Worm (Caenorhabditis elegans) whole organism, L1 larva: ENCODE measurements around the gene nspe-5.

ENCODE experiments used
- C04F5.9 ChIP-seq: sonication (generic microtip); optimal IDR thresholded peaks from 2 replicates; lab custom pipeline; 2016; ENCODE audit warnings: missing genetic modification characterization, missing compliant biosample characterization
- F16B12.6 ChIP-seq: fragments of 150-350 bp; optimal IDR thresholded peaks from 2 replicates; lab custom pipeline; 2014; ENCODE audit warnings: missing biosample characterization, missing genetic modification characterization
- alr-1 ChIP-seq: fragments of 200-800 bp; sonication (Bioruptor generic); optimal IDR thresholded peaks from 2 replicates; lab custom pipeline; 2018; ENCODE audit warnings: borderline replicate concordance, mild to moderate bottlenecking, missing genetic modification characterization, missing compliant biosample characterization
- aly-2 ChIP-seq: fragments of 150-350 bp; optimal IDR thresholded peaks from 2 replicates; lab custom pipeline; 2014; ENCODE audit warnings: missing biosample characterization, missing genetic modification characterization
- blmp-1 ChIP-seq: fragments of 150-350 bp; optimal IDR thresholded peaks from 2 replicates; lab custom pipeline; 2014; ENCODE audit warnings: missing biosample characterization, missing genetic modification characterization
- ceh-63 ChIP-seq: fragments of 200-800 bp; sonication (Bioruptor generic); optimal IDR thresholded peaks from 2 replicates; lab custom pipeline; 2018; ENCODE audit warnings: mild to moderate bottlenecking, missing genetic modification characterization, missing compliant biosample characterization
- ceh-82 ChIP-seq, 3 experiments: fragments of 150-350 bp in 1 of 3; sonication (generic microtip) in 2 of 3; optimal IDR thresholded peaks; 2 replicates each; lab custom pipeline; 2014 to 2017; ENCODE audit warnings: missing biosample characterization in 3 of 3, missing genetic modification characterization in 3 of 3
- ceh-88 ChIP-seq: fragments of 200-800 bp; sonication (Bioruptor generic); IDR thresholded peaks from 2 replicates; pipeline ENCODE4 v1.3.6; 2022; ENCODE audit warnings: missing genetic modification characterization, missing compliant biosample characterization
- ces-1 ChIP-seq: fragments of 150-350 bp; optimal IDR thresholded peaks from 2 replicates; lab custom pipeline; 2014; ENCODE audit warnings: missing biosample characterization, missing genetic modification reagents, missing genetic modification characterization
- dpl-1 ChIP-seq, 3 experiments: fragments of 150-350 bp in 2 of 3; sonication (generic microtip) in 1 of 3; optimal IDR thresholded peaks; 2 replicates each; lab custom pipeline; 2014 to 2017; ENCODE audit warnings: missing biosample characterization in 3 of 3, missing genetic modification characterization in 3 of 3, missing genetic modification reagents in 3 of 3
- efl-1 ChIP-seq, 4 experiments: fragments of 150-350 bp; optimal IDR thresholded peaks in 3 of 4; peaks in 1 of 4; 1 replicate in 1 of 4; 2 replicates in 3 of 4; lab custom pipeline; 2014; ENCODE audit warnings: missing biosample characterization in 2 of 4, missing genetic modification characterization in 2 of 4, missing genetic modification reagents in 2 of 4
- egl-13 ChIP-seq: sonication (generic microtip); optimal IDR thresholded peaks from 2 replicates; lab custom pipeline; 2016; ENCODE audit warnings: missing genotype, missing genetic modification reagents, missing genetic modification characterization, missing compliant biosample characterization
- elt-2 ChIP-seq: sonication (generic microtip); optimal IDR thresholded peaks from 2 replicates; lab custom pipeline; 2016; ENCODE audit warnings: missing genetic modification characterization, mild to moderate bottlenecking, inconsistent platforms, missing compliant biosample characterization, missing genetic modification reagents
- elt-3 ChIP-seq, 6 experiments: fragments of 150-350 bp in 1 of 6; sonication (generic microtip); optimal IDR thresholded peaks; 2 replicates each; lab custom pipeline; 2017 to 2018; ENCODE audit warnings: missing biosample characterization in 6 of 6, missing genetic modification characterization in 6 of 6, inconsistent platforms in 1 of 6
- fkh-10 ChIP-seq: sonication (generic microtip); optimal IDR thresholded peaks from 2 replicates; lab custom pipeline; 2017; ENCODE audit warnings: missing biosample characterization, missing genetic modification reagents, missing genetic modification characterization
- fkh-4 ChIP-seq: sonication (generic microtip); optimal IDR thresholded peaks from 2 replicates; lab custom pipeline; 2016; ENCODE audit warnings: missing compliant biosample characterization, missing genetic modification characterization, borderline replicate concordance
- fos-1 ChIP-seq: fragments of 150-350 bp; optimal IDR thresholded peaks from 2 replicates; lab custom pipeline; 2014; ENCODE audit warnings: missing biosample characterization, missing genetic modification characterization
- grh-1 ChIP-seq: fragments of 200-800 bp; sonication (Bioruptor generic); IDR thresholded peaks from 2 replicates; pipeline ENCODE4 v1.3.6; 2022; ENCODE audit warnings: missing genetic modification reagents, missing genetic modification characterization, missing compliant biosample characterization
- irx-1 ChIP-seq: sonication (generic microtip); optimal IDR thresholded peaks from 2 replicates; lab custom pipeline; 2016; ENCODE audit warnings: missing genetic modification characterization, missing compliant biosample characterization
- isw-1 ChIP-seq: fragments of 200-800 bp; sonication (Bioruptor generic); IDR thresholded peaks from 2 replicates; pipeline ENCODE4 v1.3.6; 2022; ENCODE audit warnings: missing genetic modification characterization, missing compliant biosample characterization
- lin-13 ChIP-seq: fragments of 150-350 bp; optimal IDR thresholded peaks from 2 replicates; lab custom pipeline; 2014; ENCODE audit warnings: missing biosample characterization, missing genetic modification reagents, missing genetic modification characterization
- lin-14 ChIP-seq: fragments of 200-800 bp; sonication (Bioruptor generic); optimal IDR thresholded peaks from 2 replicates; lab custom pipeline; 2018; ENCODE audit warnings: mild to moderate bottlenecking, missing genetic modification characterization, moderate library complexity, missing compliant biosample characterization
- lin-39 ChIP-seq: fragments of 150-350 bp; optimal IDR thresholded peaks from 2 replicates; lab custom pipeline; 2014; ENCODE audit warnings: missing biosample characterization, missing genetic modification reagents, missing genetic modification characterization
- lir-3 ChIP-seq: sonication (generic microtip); optimal IDR thresholded peaks from 2 replicates; lab custom pipeline; 2016; ENCODE audit warnings: mild to moderate bottlenecking, missing genetic modification characterization, moderate library complexity, missing compliant biosample characterization; ENCODE audit not compliant: poor library complexity
- lsy-2 ChIP-seq, 2 experiments: fragments of 150-350 bp; optimal IDR thresholded peaks; 2 replicates each; lab custom pipeline; 2014; ENCODE audit warnings: missing biosample characterization in 2 of 2, missing genetic modification characterization in 2 of 2
- mab-9 ChIP-seq: fragments of 200-800 bp; sonication (Bioruptor generic); IDR thresholded peaks from 2 replicates; pipeline ENCODE4 v1.3.6; 2022; ENCODE audit warnings: missing genetic modification reagents, missing genetic modification characterization, missing compliant biosample characterization
- nhr-11 ChIP-seq: fragments of 150-350 bp; optimal IDR thresholded peaks from 2 replicates; lab custom pipeline; 2014; ENCODE audit warnings: missing biosample characterization, missing genetic modification characterization
- nhr-12 ChIP-seq: sonication (generic microtip); optimal IDR thresholded peaks from 2 replicates; lab custom pipeline; 2017; ENCODE audit warnings: missing biosample characterization, missing genetic modification characterization
- nhr-19 ChIP-seq: fragments of 200-800 bp; sonication (Bioruptor generic); conservative IDR thresholded peaks from 2 replicates; pipeline ENCODE4 v1.3.6; 2022; ENCODE audit warnings: missing genetic modification characterization, missing compliant biosample characterization
- nhr-28 ChIP-seq: fragments of 150-350 bp; optimal IDR thresholded peaks from 2 replicates; lab custom pipeline; 2014; ENCODE audit warnings: missing biosample characterization, missing genetic modification characterization
- nhr-71 ChIP-seq: sonication (generic microtip); optimal IDR thresholded peaks from 2 replicates; lab custom pipeline; 2016; ENCODE audit warnings: mild to moderate bottlenecking, missing genetic modification characterization, moderate library complexity, missing compliant biosample characterization
- nhr-76 ChIP-seq: sonication (generic microtip); optimal IDR thresholded peaks from 2 replicates; lab custom pipeline; 2017; ENCODE audit warnings: missing biosample characterization, missing genetic modification characterization
- nhr-77 ChIP-seq: fragments of 150-350 bp; optimal IDR thresholded peaks from 2 replicates; lab custom pipeline; 2014; ENCODE audit warnings: missing biosample characterization, missing genetic modification characterization
- nhr-84 ChIP-seq: sonication (generic microtip); optimal IDR thresholded peaks from 2 replicates; lab custom pipeline; 2017; ENCODE audit warnings: missing biosample characterization, missing genetic modification characterization
- nhr-90 ChIP-seq: sonication (generic microtip); optimal IDR thresholded peaks from 2 replicates; lab custom pipeline; 2016; ENCODE audit warnings: mild to moderate bottlenecking, missing genetic modification characterization, missing compliant biosample characterization; ENCODE audit not compliant: poor library complexity
- pag-3 ChIP-seq: sonication (generic microtip); optimal IDR thresholded peaks from 2 replicates; lab custom pipeline; 2017; ENCODE audit warnings: missing genetic modification characterization, mild to moderate bottlenecking, missing compliant biosample characterization, antibody characterized with exemption, borderline replicate concordance; ENCODE audit not compliant: insufficient read depth
- pax-3 ChIP-seq: fragments of 200-800 bp; sonication (Bioruptor generic); optimal IDR thresholded peaks from 2 replicates; lab custom pipeline; 2018; ENCODE audit warnings: mild to moderate bottlenecking, missing genetic modification characterization, moderate library complexity, missing compliant biosample characterization
- rnt-1 ChIP-seq: sonication (generic microtip); optimal IDR thresholded peaks from 2 replicates; lab custom pipeline; 2016; ENCODE audit warnings: mild to moderate bottlenecking, missing genetic modification characterization, moderate library complexity, missing compliant biosample characterization
- skn-1 ChIP-seq: fragments of 150-350 bp; optimal IDR thresholded peaks from 2 replicates; lab custom pipeline; 2014; ENCODE audit warnings: missing biosample characterization, missing genetic modification characterization
- sptf-1 ChIP-seq: fragments of 150-350 bp; optimal IDR thresholded peaks from 2 replicates; lab custom pipeline; 2014; ENCODE audit warnings: missing biosample characterization, missing genetic modification characterization
- sup-37 ChIP-seq: fragments of 200-800 bp; sonication (Bioruptor generic); optimal IDR thresholded peaks from 2 replicates; lab custom pipeline; 2018; ENCODE audit warnings: mild to moderate bottlenecking, missing genetic modification characterization, missing compliant biosample characterization
- swsn-7 ChIP-seq: sonication (generic microtip); optimal IDR thresholded peaks from 2 replicates; lab custom pipeline; 2016; ENCODE audit warnings: missing genetic modification characterization, missing compliant biosample characterization
- tlp-1 ChIP-seq: fragments of 150-350 bp; optimal IDR thresholded peaks from 2 replicates; lab custom pipeline; 2014; ENCODE audit warnings: missing biosample characterization, missing genetic modification characterization
- unc-62 ChIP-seq: fragments of 150-350 bp; optimal IDR thresholded peaks from 2 replicates; lab custom pipeline; 2014; ENCODE audit warnings: missing biosample characterization, missing genetic modification reagents, missing genetic modification characterization
- unc-98 ChIP-seq: fragments of 200-800 bp; sonication (Bioruptor generic); IDR thresholded peaks from 2 replicates; pipeline ENCODE4 v1.3.6; 2022; ENCODE audit warnings: missing genetic modification characterization, missing compliant biosample characterization
- vab-15 ChIP-seq: sonication (generic microtip); optimal IDR thresholded peaks from 2 replicates; lab custom pipeline; 2017; ENCODE audit warnings: missing genotype, mild to moderate bottlenecking, missing genetic modification characterization, missing compliant biosample characterization
- xbp-1 ChIP-seq: sonication (generic microtip); optimal IDR thresholded peaks from 2 replicates; lab custom pipeline; 2016; ENCODE audit warnings: missing genetic modification characterization, missing compliant biosample characterization
- zag-1 ChIP-seq: fragments of 150-350 bp; optimal IDR thresholded peaks from 2 replicates; lab custom pipeline; 2014; ENCODE audit warnings: missing biosample characterization, missing genetic modification characterization
- zip-4 ChIP-seq: fragments of 200-800 bp; sonication (Bioruptor generic); optimal IDR thresholded peaks from 2 replicates; lab custom pipeline; 2018; ENCODE audit warnings: mild to moderate bottlenecking, missing genetic modification characterization, moderate library complexity, missing compliant biosample characterization
- ztf-11 ChIP-seq, 2 experiments: sonication (generic microtip); optimal IDR thresholded peaks; 2 replicates each; lab custom pipeline; 2016 to 2017; ENCODE audit warnings: missing genetic modification characterization in 2 of 2, missing biosample characterization in 1 of 2, missing compliant biosample characterization in 1 of 2
- ztf-4 ChIP-seq: fragments of 150-350 bp; optimal IDR thresholded peaks from 2 replicates; lab custom pipeline; 2014; ENCODE audit warnings: missing biosample characterization, missing genetic modification characterization

The nspe-5 gene

DNA sequence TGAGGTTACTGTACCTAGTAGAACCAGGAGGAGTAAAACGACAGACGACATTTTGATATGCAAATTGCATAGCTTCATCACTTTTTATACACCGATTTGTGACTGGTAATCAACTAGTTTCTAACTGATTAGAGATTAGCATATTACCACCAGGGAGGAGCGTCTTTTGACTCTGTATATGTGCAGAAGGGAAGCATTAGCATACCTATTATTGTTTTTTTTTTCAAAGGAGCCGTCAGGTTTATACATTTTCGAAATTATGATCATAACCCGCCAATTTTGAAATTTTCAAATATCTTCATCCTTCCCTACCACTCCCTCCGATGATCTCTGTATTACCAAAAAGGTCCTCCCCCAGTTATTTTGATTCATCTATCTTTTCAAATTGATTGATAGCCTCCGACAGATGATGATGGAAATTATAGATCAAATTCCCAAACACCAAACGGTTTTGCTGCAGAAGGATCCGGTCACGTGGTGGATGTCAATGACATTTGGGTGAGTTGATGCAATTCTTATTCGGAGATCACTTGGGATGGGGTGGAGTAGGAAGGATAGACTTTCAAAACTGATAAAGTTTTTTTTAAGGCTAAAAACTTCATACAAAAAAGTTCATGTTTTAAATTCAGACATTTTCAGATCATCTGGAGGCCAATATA lies 6.6 kb upstream of the nspe-5 start, which contains the start of gene nspe-8 (continued):
- TF ChIP-seq F16B12.6 (tag; lab: Kevin White, UChicago) = no peak
- peak; percentile 70 for TF ChIP-seq lin-14
- TF ChIP-seq nhr-77 (tag; lab: Kevin White, UChicago) = no peak
- no peak for TF ChIP-seq unc-98
- TF ChIP-seq tlp-1 (tag; lab: Kevin White, UChicago) = no peak
- peak; percentile 24 for TF ChIP-seq lin-39 (tag; lab: Kevin White, UChicago)
- peak; percentile 63 for TF ChIP-seq nhr-90 (tag; lab: Kevin White, UChicago)
- TF ChIP-seq nhr-76 (tag; lab: Kevin White, UChicago) = no peak
- no peak for TF ChIP-seq egl-13
- peak; percentile 38 for TF ChIP-seq blmp-1 (tag; lab: Kevin White, UChicago)
- no peak for TF ChIP-seq alr-1 (tag; lab: Kevin White, UChicago)
- no peak for TF ChIP-seq fos-1 (tag; lab: Kevin White, UChicago)
- no peak for TF ChIP-seq elt-2 (tag; lab: Kevin White, UChicago)
- TF ChIP-seq nhr-84 (tag; lab: Kevin White, UChicago) = no peak
- no peak for TF ChIP-seq ztf-4 (tag; lab: Kevin White, UChicago)
- TF ChIP-seq zag-1 = no peak
- no peak for TF ChIP-seq vab-15
- TF ChIP-seq fkh-10 (GFP tag; lab: Kevin White, UChicago) = no peak
- no peak for TF ChIP-seq sptf-1 (tag; lab: Kevin White, UChicago)
- TF ChIP-seq sup-37 (GFP tag; lab: Kevin White, UChicago) = no peak
- TF ChIP-seq lsy-2 (tag; optimal IDR thresholded peaks at IDR 0.05; lab: Kevin White, UChicago) = no peak
- TF ChIP-seq isw-1 = no peak
- TF ChIP-seq pax-3 (tag; lab: Kevin White, UChicago) = no peak
- no peak for TF ChIP-seq ceh-82 (tag; optimal IDR thresholded peaks at IDR 0.05; lab: Kevin White, UChicago)
- no peak for TF ChIP-seq nhr-11 (tag; lab: Kevin White, UChicago)
- no peak for TF ChIP-seq ztf-11 (tag; optimal IDR thresholded peaks at IDR 0.05; lab: Kevin White, UChicago)
- TF ChIP-seq fkh-4 (tag; lab: Kevin White, UChicago) = no peak
- TF ChIP-seq lin-13 (GFP tag; lab: Kevin White, UChicago) = no peak
- no peak for TF ChIP-seq nhr-12 (tag; lab: Kevin White, UChicago)
- TF ChIP-seq zip-4 = no peak
- no peak for TF ChIP-seq C04F5.9 (tag; lab: Kevin White, UChicago)
- no peak for TF ChIP-seq lir-3 (tag; lab: Kevin White, UChicago)
- TF ChIP-seq pag-3 (tag; lab: Kevin White, UChicago) = no peak
- no peak for TF ChIP-seq ceh-88 (GFP tag; lab: Robert Waterston, UW)
- TF ChIP-seq ces-1 (GFP tag; lab: Kevin White, UChicago) = no peak
- no peak for TF ChIP-seq mab-9 (GFP tag; lab: Robert Waterston, UW)
- TF ChIP-seq elt-3 (tag; optimal IDR thresholded peaks at IDR 0.05; lab: Kevin White, UChicago) = peak in 5 of 6 experiments; percentile 60 to 86 (median 75)
- no peak for TF ChIP-seq nhr-28 (tag; lab: Kevin White, UChicago)
- no peak for TF ChIP-seq xbp-1 (tag; lab: Kevin White, UChicago)
- peak; percentile 81 for TF ChIP-seq nhr-71
- TF ChIP-seq rnt-1 = no peak
- TF ChIP-seq ceh-63 = no peak
- TF ChIP-seq efl-1 (optimal IDR thresholded peaks at IDR 0.05; lab: Kevin White, UChicago) = no peak
- TF ChIP-seq efl-1 (GFP tag; optimal IDR thresholded peaks at IDR 0.05 in 1 of 2; lab: Kevin White, UChicago) = peak in 1 of 2 experiments; percentile 81
- no peak for TF ChIP-seq grh-1 (GFP tag; lab: Robert Waterston, UW)
- no peak for TF ChIP-seq irx-1 (tag; lab: Kevin White, UChicago)
- no peak for TF ChIP-seq unc-62 (GFP tag; lab: Kevin White, UChicago)
- no peak for TF ChIP-seq aly-2 (tag; lab: Kevin White, UChicago)
- TF ChIP-seq dpl-1 (GFP tag; optimal IDR thresholded peaks at IDR 0.05; lab: Kevin White, UChicago) = peak in 1 of 3 experiments; percentile 34
- TF ChIP-seq swsn-7 = no peak
- TF ChIP-seq nhr-19 (GFP tag; lab: Robert Waterston, UW) = peak; percentile 44
- no peak for TF ChIP-seq skn-1
